Worm (Caenorhabditis elegans): ENCODE measurements around the gene B0554.4.

DNA sequence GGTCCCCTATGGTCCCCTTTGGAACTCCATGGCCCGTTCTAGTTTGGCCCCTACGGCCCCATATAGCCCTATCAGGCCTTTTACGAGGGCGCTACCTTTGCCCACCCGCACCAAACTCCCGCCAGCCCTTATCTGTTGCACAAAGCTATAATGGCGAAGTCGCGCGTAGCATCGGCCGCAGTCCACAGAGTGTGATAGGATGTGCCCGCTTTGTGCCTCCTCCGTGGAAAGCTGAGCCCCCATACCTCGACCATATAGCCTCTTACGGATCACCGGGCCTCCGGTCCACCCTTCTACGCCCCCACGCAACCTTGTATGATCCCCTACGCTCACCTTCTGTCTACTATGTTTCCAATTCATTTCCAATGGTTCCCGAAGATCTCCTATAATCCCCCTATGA, 18.0 kb downstream of the B0554.4 start:
- TF ChIP-seq ztf-25 (GFP tag; IDR thresholded peaks at IDR 0.05) = no peak
- no peak for TF ChIP-seq lin-35 (GFP tag; optimal IDR thresholded peaks at IDR 0.05)
- no peak for TF ChIP-seq mcd-1 (GFP tag; IDR thresholded peaks at IDR 0.05)
- TF ChIP-seq snpc-4 (GFP tag; optimal IDR thresholded peaks at IDR 0.05) = no peak
- no peak for TF ChIP-seq snpc-4 (tag; optimal IDR thresholded peaks at IDR 0.05)
- TF ChIP-seq pbrm-1 (GFP tag; IDR thresholded peaks at IDR 0.05) = no peak
- TF ChIP-seq F33H1.4 (GFP tag; IDR thresholded peaks at IDR 0.05) = no peak
- TF ChIP-seq C06A6.2 (GFP tag; conservative IDR thresholded peaks at IDR 0.05) = no peak
